Worm (Caenorhabditis elegans) whole organism, midembryonic: Measurements from ENCODE around the gene T04B2.8.

Experiments
- flt-1 ChIP-seq: fragments of 200-800 bp; sonication (Bioruptor generic); IDR thresholded peaks from 2 replicates; pipeline ENCODE4 v1.3.6; 2022; ENCODE audit warnings: missing genetic modification characterization, missing compliant biosample characterization
- klf-2 ChIP-seq: fragments of 200-800 bp; sonication (Bioruptor generic); conservative IDR thresholded peaks from 2 replicates; pipeline ENCODE4 v1.3.6; 2022; ENCODE audit warnings: missing genetic modification reagents, missing genetic modification characterization, missing compliant biosample characterization
- med-1 ChIP-seq: sonication (generic microtip); optimal IDR thresholded peaks from 2 replicates; lab custom pipeline; 2017; ENCODE audit warnings: missing genetic modification characterization, mild to moderate bottlenecking, missing compliant biosample characterization, antibody characterized with exemption, missing genetic modification reagents; ENCODE audit not compliant: insufficient read depth
- ref-1 ChIP-seq: fragments of 200-800 bp; sonication (Bioruptor generic); conservative IDR thresholded peaks from 2 replicates; pipeline ENCODE4 v1.3.6; 2022; ENCODE audit warnings: missing genetic modification reagents, missing genetic modification characterization, missing compliant biosample characterization
- tab-1 ChIP-seq: fragments of 200-800 bp; sonication (Bioruptor generic); IDR thresholded peaks from 2 replicates; pipeline ENCODE4 v1.3.6; 2022; ENCODE audit warnings: missing genetic modification characterization, missing compliant biosample characterization
- ztf-29 ChIP-seq: fragments of 200-800 bp; sonication (Bioruptor generic); IDR thresholded peaks from 2 replicates; pipeline ENCODE4 v1.3.6; 2022; ENCODE audit warnings: missing genetic modification reagents, missing genetic modification characterization, missing compliant biosample characterization

DNA sequence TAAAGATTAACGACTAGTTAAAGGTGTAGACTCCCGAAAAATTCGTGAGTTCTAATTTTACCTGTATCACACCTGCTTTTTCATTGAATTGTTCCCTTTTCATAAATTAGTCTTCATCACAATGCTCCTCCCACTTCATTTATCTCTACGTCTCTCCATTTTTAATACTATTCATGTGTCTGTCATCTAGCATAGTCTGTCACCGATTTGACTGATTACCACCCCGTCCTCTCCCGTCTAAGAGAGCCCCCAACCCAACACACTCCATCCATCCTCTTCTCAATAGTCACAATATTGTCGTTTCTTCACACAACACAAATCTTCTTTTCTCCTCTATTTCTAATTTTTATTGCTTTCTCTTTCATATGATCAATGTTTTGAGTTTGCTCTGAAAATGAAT lies 14.2 kb upstream of the T04B2.8 start:
- no peak for TF ChIP-seq tab-1
- no peak for TF ChIP-seq klf-2 (GFP tag; lab: Robert Waterston, UW)
- TF ChIP-seq ref-1 (GFP tag; lab: Robert Waterston, UW), result no peak
- no peak for TF ChIP-seq med-1 (GFP tag; lab: Kevin White, UChicago)
- TF ChIP-seq flt-1 (GFP tag; lab: Robert Waterston, UW), result no peak
- TF ChIP-seq ztf-29, result no peak
